Worm (Caenorhabditis elegans) whole organism, midembryonic: Measurements from ENCODE around the gene acl-7.

Experiments used
- T22C8.4 ChIP-seq: fragments of 200-800 bp; sonication (Bioruptor generic); IDR thresholded peaks from 2 replicates; pipeline ENCODE4 v1.3.6; 2022; ENCODE audit warnings: missing genetic modification characterization, missing compliant biosample characterization
- klf-2 ChIP-seq: fragments of 200-800 bp; sonication (Bioruptor generic); conservative IDR thresholded peaks from 2 replicates; pipeline ENCODE4 v1.3.6; 2022; ENCODE audit warnings: missing genetic modification reagents, missing genetic modification characterization, missing compliant biosample characterization
- med-1 ChIP-seq: sonication (generic microtip); optimal IDR thresholded peaks from 2 replicates; lab custom pipeline; 2017; ENCODE audit warnings: missing genetic modification characterization, mild to moderate bottlenecking, missing compliant biosample characterization, antibody characterized with exemption, missing genetic modification reagents; ENCODE audit not compliant: insufficient read depth
- ref-1 ChIP-seq: fragments of 200-800 bp; sonication (Bioruptor generic); conservative IDR thresholded peaks from 2 replicates; pipeline ENCODE4 v1.3.6; 2022; ENCODE audit warnings: missing genetic modification reagents, missing genetic modification characterization, missing compliant biosample characterization
- tab-1 ChIP-seq: fragments of 200-800 bp; sonication (Bioruptor generic); IDR thresholded peaks from 2 replicates; pipeline ENCODE4 v1.3.6; 2022; ENCODE audit warnings: missing genetic modification characterization, missing compliant biosample characterization
- ztf-29 ChIP-seq: fragments of 200-800 bp; sonication (Bioruptor generic); IDR thresholded peaks from 2 replicates; pipeline ENCODE4 v1.3.6; 2022; ENCODE audit warnings: missing genetic modification reagents, missing genetic modification characterization, missing compliant biosample characterization

ce11 chrII:12810709-12811108 is 5.6 kb downstream of the acl-7 start, which contains the start of gene Y46G5A.20:
- TF ChIP-seq T22C8.4 (no peak), ztf-29 (no peak), tab-1 (GFP tag; lab: Robert Waterston, UW) (no peak), ref-1 (GFP tag; lab: Robert Waterston, UW) (no peak), klf-2 (no peak), med-1 (GFP tag; lab: Kevin White, UChicago) (no peak)
